Worm (Caenorhabditis elegans) whole organism, L3 larva: ENCODE results near the gene B0034.1.

Experiments
- ceh-16 ChIP-seq: sonication (generic microtip); optimal IDR thresholded peaks from 2 replicates; lab custom pipeline; 2017; ENCODE audit warnings: missing biosample characterization, missing genetic modification characterization
- ceh-28 ChIP-seq: fragments of 150-350 bp; optimal IDR thresholded peaks from 2 replicates; lab custom pipeline; 2014; ENCODE audit warnings: missing biosample characterization, missing genetic modification reagents, missing genetic modification characterization
- egl-27 ChIP-seq: sonication (generic microtip); optimal IDR thresholded peaks from 4 replicates; lab custom pipeline; 2017; ENCODE audit warnings: missing biosample characterization, missing genetic modification reagents, missing genetic modification characterization
- elt-3 ChIP-seq, 3 experiments: fragments of 150-350 bp in 1 of 3; sonication (generic microtip) in 2 of 3; optimal IDR thresholded peaks; 2 replicates in 2 of 3; 4 replicates in 1 of 3; lab custom pipeline; 2014 to 2017; ENCODE audit warnings: missing biosample characterization in 3 of 3, missing genetic modification characterization in 3 of 3
- lin-15B ChIP-seq: fragments of 150-350 bp; optimal IDR thresholded peaks from 2 replicates; lab custom pipeline; 2014; ENCODE audit warnings: missing biosample characterization, missing genetic modification characterization
- unc-62 ChIP-seq: fragments of 150-350 bp; sonication (generic microtip); optimal IDR thresholded peaks from 4 replicates; lab custom pipeline; 2014; ENCODE audit warnings: missing biosample characterization, missing genetic modification reagents, missing genetic modification characterization

- TF ChIP-seq elt-3 (tag; optimal IDR thresholded peaks at IDR 0.05; lab: Kevin White, UChicago) (no peak), ceh-28 (tag; lab: Kevin White, UChicago) (no peak), egl-27 (no peak), lin-15B (tag; lab: Kevin White, UChicago) (no peak), unc-62 (GFP tag; lab: Kevin White, UChicago) (no peak), ceh-16 (no peak)
Measured at ce11 chrII:5956583-5956982, 11.6 kb upstream of the B0034.1 start, which contains the start of gene casy-1.
